Fruit fly (Drosophila melanogaster) whole organism, embryonic: ENCODE data around the gene CG7483.

Source experiments
- Abd-B ChIP-seq: fragments of 200-800 bp; sonication (Bioruptor generic); optimal IDR thresholded peaks from 2 replicates; lab custom pipeline; 2018; ENCODE audit warnings: missing biosample characterization, mild to moderate bottlenecking, missing genetic modification characterization, moderate library complexity
- CG11247 ChIP-seq: fragments of 200-800 bp; sonication (Bioruptor generic); IDR thresholded peaks from 2 replicates; pipeline ENCODE4 v1.3.6; 2022; ENCODE audit warnings: missing biosample characterization, missing genetic modification characterization
- CG11695 ChIP-seq: fragments of 200-800 bp; sonication (Bioruptor generic); IDR thresholded peaks from 3 replicates; pipeline ENCODE4 v1.3.6; 2022; ENCODE audit warnings: missing biosample characterization, missing genetic modification characterization
- CG14014 ChIP-seq: fragments of 200-800 bp; sonication (Bioruptor generic); IDR thresholded peaks from 2 replicates; pipeline ENCODE4 v1.3.6; 2022; ENCODE audit warnings: missing biosample characterization, missing genetic modification characterization
- CG6683 ChIP-seq: fragments of 200-800 bp; sonication (Bioruptor generic); optimal IDR thresholded peaks from 2 replicates; lab custom pipeline; 2017; ENCODE audit warnings: missing biosample characterization, mild to moderate bottlenecking, missing genetic modification characterization, missing genetic modification reagents
- CrebB ChIP-seq: fragments of 200-800 bp; sonication (Bioruptor generic); optimal IDR thresholded peaks from 3 replicates; lab custom pipeline; 2018; ENCODE audit warnings: missing biosample characterization, mild to moderate bottlenecking, missing genetic modification characterization
- MESR4 ChIP-seq: fragments of 200-800 bp; sonication (Bioruptor generic); optimal IDR thresholded peaks from 2 replicates; lab custom pipeline; 2018; ENCODE audit warnings: missing biosample characterization, mild to moderate bottlenecking, missing genetic modification characterization, moderate library complexity
- NC2α ChIP-seq: fragments of 200-800 bp; sonication (Bioruptor generic); optimal IDR thresholded peaks from 2 replicates; lab custom pipeline; 2016; ENCODE audit warnings: missing biosample characterization, missing genetic modification characterization
- TFAM ChIP-seq: fragments of 200-800 bp; sonication (Bioruptor generic); optimal IDR thresholded peaks from 2 replicates; lab custom pipeline; 2017; ENCODE audit warnings: missing biosample characterization, missing genetic modification characterization, inconsistent platforms
- lab ChIP-seq: fragments of 200-800 bp; sonication (Bioruptor generic); optimal IDR thresholded peaks from 3 replicates; lab custom pipeline; 2017; ENCODE audit warnings: missing biosample characterization, missing genetic modification characterization, mild to moderate bottlenecking, moderate library complexity, missing genetic modification reagents
- sima ChIP-seq: fragments of 200-800 bp; sonication (Bioruptor generic); optimal IDR thresholded peaks from 2 replicates; lab custom pipeline; 2016; ENCODE audit warnings: missing biosample characterization, missing genetic modification characterization
- zen2 ChIP-seq: fragments of 200-800 bp; sonication (Bioruptor generic); IDR thresholded peaks from 3 replicates; pipeline ENCODE4 v1.3.6; 2022; ENCODE audit warnings: missing biosample characterization, missing genetic modification characterization; ENCODE audit not compliant: partially characterized antibody

DNA sequence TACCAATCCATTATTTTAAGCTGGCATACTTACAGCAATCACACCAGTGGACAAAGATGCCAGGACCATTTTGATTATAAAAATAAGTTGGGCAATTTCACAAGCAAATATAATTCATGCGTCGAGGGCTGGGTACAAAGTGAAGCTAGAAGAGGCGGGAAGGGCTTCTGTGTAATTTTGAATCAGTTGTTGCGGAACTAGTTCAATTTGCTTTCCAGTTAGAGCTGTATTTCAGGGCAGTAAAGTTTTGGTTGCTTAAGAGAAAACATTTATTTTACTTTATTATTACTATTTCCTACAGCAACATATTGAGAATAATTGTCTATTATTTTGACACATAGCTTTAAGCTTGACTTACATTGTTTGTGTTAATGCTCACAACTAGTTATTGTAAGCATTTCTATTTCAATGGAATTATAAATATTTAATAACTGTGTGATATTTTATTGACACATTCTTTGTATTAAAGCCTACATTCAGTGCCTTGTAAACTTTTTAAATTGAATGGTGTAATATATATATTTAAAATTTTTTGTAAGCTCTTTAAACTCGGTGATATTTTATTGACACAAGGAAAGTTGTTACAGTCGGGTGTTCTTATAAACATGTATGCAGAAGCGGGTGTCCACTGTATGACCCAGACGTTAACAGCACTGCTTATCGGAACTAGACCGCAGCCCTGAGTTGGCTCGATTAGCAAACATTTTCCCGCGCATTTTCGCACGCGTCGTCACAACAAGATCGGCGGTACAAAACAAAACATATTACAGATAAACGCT is 48.5 kb upstream of the CG7483 start, which contains the start of the genes RPA1 and Mcm2:
- TF ChIP-seq MESR4 (GFP tag; lab: Kevin White, UChicago) = peak; percentile 42
- TF ChIP-seq CG6683 (GFP tag; lab: Kevin White, UChicago) = peak; percentile 37
- TF ChIP-seq lab (GFP tag; lab: Kevin White, UChicago) = no peak
- TF ChIP-seq CG11247 (GFP tag; lab: Robert Waterston, UW) = peak; percentile 74
- no peak for TF ChIP-seq CrebB
- peak; percentile 60; the same call in 1 of the 3 replicates for TF ChIP-seq CG11695 (GFP tag; lab: Robert Waterston, UW)
- TF ChIP-seq CG14014 (GFP tag; lab: Robert Waterston, UW) = peak; percentile 76
- no peak for TF ChIP-seq NC2α (GFP tag; lab: Kevin White, UChicago)
- 0 out of 3 replicates have a peak, but pooled peaks have one; percentile 6 for TF ChIP-seq zen2
- no peak for TF ChIP-seq TFAM (GFP tag; lab: Kevin White, UChicago)
- no peak for TF ChIP-seq sima (GFP tag; lab: Kevin White, UChicago)
- TF ChIP-seq Abd-B (GFP tag; lab: Kevin White, UChicago) = peak; percentile 81
